Fruit fly (Drosophila melanogaster): ENCODE results near the gene CG12379.

The CG12379 gene

dm6 chrX:15748945-15749344, 15.1 kb upstream of the CG12379 start, which contains the start of gene Mvd:
Gene Mvd, plus strand, starts transcription at chrX:15749166.
- TF ChIP-seq Dll (optimal IDR thresholded peaks at IDR 0.05) (no peak), pan (optimal IDR thresholded peaks at IDR 0.05) (no peak)

- TF ChIP-seq Dll (optimal IDR thresholded peaks at IDR 0.05) (no peak), CG8478 (optimal IDR thresholded peaks at IDR 0.05) (no peak), psq (optimal IDR thresholded peaks at IDR 0.05) (no peak), EcR (GFP tag; optimal IDR thresholded peaks at IDR 0.05) (no peak), usp (GFP tag; optimal IDR thresholded peaks at IDR 0.05) (no peak), pan (optimal IDR thresholded peaks at IDR 0.05) (no peak)
Observed at dm6 chrX:15746682-15747196, 12.9 kb upstream of the CG12379 start.

dm6 chrX:15745905-15746681, 12.3 kb upstream of the CG12379 start, which contains the start of the genes CG8944 and CCT6:
Gene CG8944, minus strand, starts transcription at chrX:15746231.
Gene CCT6, plus strand, starts transcription at chrX:15746648.
- TF ChIP-seq psq (optimal IDR thresholded peaks at IDR 0.05) (no peak), pan (optimal IDR thresholded peaks at IDR 0.05) (no peak), usp (GFP tag; optimal IDR thresholded peaks at IDR 0.05) (no peak), CG8478 (optimal IDR thresholded peaks at IDR 0.05) (no peak), Dll (optimal IDR thresholded peaks at IDR 0.05) (no peak), EcR (GFP tag; optimal IDR thresholded peaks at IDR 0.05) (no peak)

dm6 chrX:15740881-15741280, 7.1 kb upstream of the CG12379 start:
- no peak for TF ChIP-seq EcR (GFP tag; optimal IDR thresholded peaks at IDR 0.05)
- TF ChIP-seq usp (GFP tag; optimal IDR thresholded peaks at IDR 0.05): no peak
- no peak for TF ChIP-seq pan (optimal IDR thresholded peaks at IDR 0.05)
- TF ChIP-seq psq (optimal IDR thresholded peaks at IDR 0.05): no peak
- TF ChIP-seq CG8478 (optimal IDR thresholded peaks at IDR 0.05): no peak
- no peak for TF ChIP-seq Dll (optimal IDR thresholded peaks at IDR 0.05)

- no peak for TF ChIP-seq psq (optimal IDR thresholded peaks at IDR 0.05)
- no peak for TF ChIP-seq usp (GFP tag; optimal IDR thresholded peaks at IDR 0.05)
- no peak for TF ChIP-seq Dll (optimal IDR thresholded peaks at IDR 0.05)
- no peak for TF ChIP-seq pan (optimal IDR thresholded peaks at IDR 0.05)
- no peak for TF ChIP-seq EcR (GFP tag; optimal IDR thresholded peaks at IDR 0.05)
- TF ChIP-seq CG8478 (optimal IDR thresholded peaks at IDR 0.05): no peak
Observed at dm6 chrX:15740288-15740726, 6.5 kb upstream of the CG12379 start.

- TF ChIP-seq psq (optimal IDR thresholded peaks at IDR 0.05): no peak
- no peak for TF ChIP-seq CG8478 (optimal IDR thresholded peaks at IDR 0.05)
- TF ChIP-seq EcR (GFP tag; optimal IDR thresholded peaks at IDR 0.05): no peak
- TF ChIP-seq usp (GFP tag; optimal IDR thresholded peaks at IDR 0.05): no peak
- TF ChIP-seq Dll (optimal IDR thresholded peaks at IDR 0.05): no peak
- TF ChIP-seq pan (optimal IDR thresholded peaks at IDR 0.05): no peak
Observed at dm6 chrX:15738890-15739550, 5.2 kb upstream of the CG12379 start, which contains the start of the genes CG11679 and CG8206. Gene CG11679, minus strand, starts transcription at chrX:15738954. Gene CG8206, plus strand, starts transcription at chrX:15739230.

dm6 chrX:15737110-15737509, 3.3 kb upstream of the CG12379 start, which contains the start of gene Arp6:
Gene Arp6, minus strand, starts transcription at chrX:15737120.
- TF ChIP-seq usp (GFP tag; optimal IDR thresholded peaks at IDR 0.05) (no peak), EcR (GFP tag; optimal IDR thresholded peaks at IDR 0.05) (no peak), pan (optimal IDR thresholded peaks at IDR 0.05) (no peak), psq (optimal IDR thresholded peaks at IDR 0.05) (no peak), CG8478 (optimal IDR thresholded peaks at IDR 0.05) (no peak), Dll (optimal IDR thresholded peaks at IDR 0.05) (no peak)

dm6 chrX:15733192-15733892, 454 bp downstream of the CG12379 start:
- TF ChIP-seq EcR (GFP tag; optimal IDR thresholded peaks at IDR 0.05): no peak

dm6 chrX:15731968-15732367, 1.8 kb downstream of the CG12379 start, which contains the start of gene CG8191:
Gene CG8191, plus strand, starts transcription at chrX:15732178.
- TF ChIP-seq CG8478 (optimal IDR thresholded peaks at IDR 0.05) (no peak), usp (GFP tag; optimal IDR thresholded peaks at IDR 0.05) (no peak), EcR (GFP tag; optimal IDR thresholded peaks at IDR 0.05) (no peak), psq (optimal IDR thresholded peaks at IDR 0.05) (no peak), pan (optimal IDR thresholded peaks at IDR 0.05) (no peak), Dll (optimal IDR thresholded peaks at IDR 0.05) (no peak)

- TF ChIP-seq CG8478 (optimal IDR thresholded peaks at IDR 0.05) (no peak), EcR (GFP tag; optimal IDR thresholded peaks at IDR 0.05) (no peak), psq (optimal IDR thresholded peaks at IDR 0.05) (no peak), Dll (optimal IDR thresholded peaks at IDR 0.05) (no peak), pan (optimal IDR thresholded peaks at IDR 0.05) (no peak), usp (GFP tag; optimal IDR thresholded peaks at IDR 0.05) (no peak)
Observed at dm6 chrX:15712409-15712808, 21.4 kb downstream of the CG12379 start, which contains the start of gene HUWE1. Gene HUWE1, plus strand, starts transcription at chrX:15712628.

- TF ChIP-seq CG8478 (optimal IDR thresholded peaks at IDR 0.05) (no peak), pan (optimal IDR thresholded peaks at IDR 0.05) (no peak), usp (GFP tag; optimal IDR thresholded peaks at IDR 0.05) (no peak), EcR (GFP tag; optimal IDR thresholded peaks at IDR 0.05) (no peak), Dll (optimal IDR thresholded peaks at IDR 0.05) (no peak), psq (optimal IDR thresholded peaks at IDR 0.05) (no peak)
Observed at dm6 chrX:15710751-15711179, 23.0 kb downstream of the CG12379 start.

Data from whole organism.